Worm (Caenorhabditis elegans) whole organism, late embryonic: ENCODE results near the gene pqn-53.

ENCODE experiments used
- C08G9.2 ChIP-seq: sonication (generic microtip); optimal IDR thresholded peaks from 2 replicates; lab custom pipeline; 2016; ENCODE audit warnings: mild to moderate bottlenecking, missing genetic modification characterization, moderate library complexity, missing compliant biosample characterization
- F13H6.1 ChIP-seq: sonication (generic microtip); optimal IDR thresholded peaks from 2 replicates; lab custom pipeline; 2016; ENCODE audit warnings: missing genetic modification characterization, missing compliant biosample characterization
- T23F11.4 ChIP-seq: fragments of 200-800 bp; sonication (Bioruptor generic); optimal IDR thresholded peaks from 2 replicates; lab custom pipeline; 2018; ENCODE audit warnings: mild to moderate bottlenecking, missing genetic modification characterization, missing compliant biosample characterization
- ahr-1 ChIP-seq: sonication (generic microtip); optimal IDR thresholded peaks from 2 replicates; lab custom pipeline; 2016; ENCODE audit warnings: missing genetic modification characterization, missing compliant biosample characterization
- ama-1 ChIP-seq: fragments of 150-350 bp; optimal IDR thresholded peaks from 2 replicates; lab custom pipeline; 2014
- ceh-14 ChIP-seq: sonication (generic microtip); optimal IDR thresholded peaks from 2 replicates; lab custom pipeline; 2016; ENCODE audit warnings: missing genotype, missing genetic modification characterization, missing compliant biosample characterization
- ceh-19 ChIP-seq: fragments of 200-800 bp; sonication (Bioruptor generic); optimal IDR thresholded peaks from 2 replicates; lab custom pipeline; 2018; ENCODE audit warnings: mild to moderate bottlenecking, missing genetic modification characterization, missing compliant biosample characterization
- ceh-22 ChIP-seq: sonication (generic microtip); optimal IDR thresholded peaks from 2 replicates; lab custom pipeline; 2017; ENCODE audit warnings: missing biosample characterization, missing genetic modification characterization
- ceh-24 ChIP-seq: sonication (generic microtip); optimal IDR thresholded peaks from 2 replicates; lab custom pipeline; 2016; ENCODE audit warnings: mild to moderate bottlenecking, missing genetic modification characterization, missing compliant biosample characterization
- ceh-30 ChIP-seq: fragments of 150-350 bp; optimal IDR thresholded peaks from 2 replicates; lab custom pipeline; 2014; ENCODE audit warnings: missing biosample characterization, missing genetic modification characterization
- ceh-31 ChIP-seq: sonication (generic microtip); optimal IDR thresholded peaks from 2 replicates; lab custom pipeline; 2016; ENCODE audit warnings: missing genetic modification characterization, missing compliant biosample characterization
- ceh-34 ChIP-seq: sonication (generic microtip); optimal IDR thresholded peaks from 2 replicates; lab custom pipeline; 2016; ENCODE audit warnings: mild to moderate bottlenecking, missing genetic modification characterization, missing compliant biosample characterization
- ceh-45 ChIP-seq: fragments of 200-800 bp; sonication (Bioruptor generic); IDR thresholded peaks from 2 replicates; pipeline ENCODE4 v1.3.6; 2022; ENCODE audit warnings: missing genetic modification reagents, missing genetic modification characterization, missing compliant biosample characterization
- ceh-9 ChIP-seq: sonication (generic microtip); optimal IDR thresholded peaks from 2 replicates; lab custom pipeline; 2016; ENCODE audit warnings: mild to moderate bottlenecking, missing genetic modification characterization, inconsistent platforms, missing compliant biosample characterization
- dmd-4 ChIP-seq: sonication (generic microtip); optimal IDR thresholded peaks from 2 replicates; lab custom pipeline; 2016; ENCODE audit warnings: borderline replicate concordance, missing genetic modification characterization, missing compliant biosample characterization
- dve-1 ChIP-seq: sonication (generic microtip); optimal IDR thresholded peaks from 2 replicates; lab custom pipeline; 2017; ENCODE audit warnings: antibody characterized with exemption, mild to moderate bottlenecking, missing genetic modification characterization, missing compliant biosample characterization
- ets-4 ChIP-seq: sonication (generic microtip); optimal IDR thresholded peaks from 2 replicates; lab custom pipeline; 2016; ENCODE audit warnings: missing genetic modification characterization, missing compliant biosample characterization
- eyg-1 ChIP-seq: sonication (generic microtip); optimal IDR thresholded peaks from 2 replicates; lab custom pipeline; 2016; ENCODE audit warnings: missing genotype, missing genetic modification characterization, missing compliant biosample characterization
- fkh-10 ChIP-seq: fragments of 150-350 bp; optimal IDR thresholded peaks from 2 replicates; lab custom pipeline; 2014; ENCODE audit warnings: missing biosample characterization, missing genetic modification reagents, missing genetic modification characterization
- gmeb-2 ChIP-seq: sonication (generic microtip); optimal IDR thresholded peaks from 2 replicates; lab custom pipeline; 2016; ENCODE audit warnings: missing genetic modification characterization, inconsistent platforms, missing compliant biosample characterization
- hlh-13 ChIP-seq: fragments of 200-800 bp; sonication (Bioruptor generic); optimal IDR thresholded peaks from 2 replicates; lab custom pipeline; 2018; ENCODE audit warnings: mild to moderate bottlenecking, missing genetic modification characterization, missing compliant biosample characterization
- hlh-15 ChIP-seq: sonication (generic microtip); optimal IDR thresholded peaks from 2 replicates; lab custom pipeline; 2016; ENCODE audit warnings: missing genetic modification characterization, missing compliant biosample characterization
- hlh-30 ChIP-seq: sonication (generic microtip); optimal IDR thresholded peaks from 2 replicates; lab custom pipeline; 2017; ENCODE audit warnings: antibody characterized with exemption, missing genetic modification characterization, missing compliant biosample characterization; ENCODE audit not compliant: insufficient read depth
- hlh-6 ChIP-seq: sonication (generic microtip); optimal IDR thresholded peaks from 2 replicates; lab custom pipeline; 2016; ENCODE audit warnings: missing genotype, missing genetic modification characterization, missing compliant biosample characterization
- lim-6 ChIP-seq: sonication (generic microtip); optimal IDR thresholded peaks from 2 replicates; lab custom pipeline; 2016; ENCODE audit warnings: missing genetic modification characterization, missing compliant biosample characterization
- lin-11 ChIP-seq: fragments of 200-800 bp; sonication (Bioruptor generic); optimal IDR thresholded peaks from 2 replicates; lab custom pipeline; 2018; ENCODE audit warnings: mild to moderate bottlenecking, missing genetic modification characterization, missing compliant biosample characterization
- mec-3 ChIP-seq: sonication (generic microtip); optimal IDR thresholded peaks from 2 replicates; lab custom pipeline; 2016; ENCODE audit warnings: borderline replicate concordance, missing genetic modification characterization, missing compliant biosample characterization
- nhr-11 ChIP-seq: fragments of 150-350 bp; optimal IDR thresholded peaks from 2 replicates; lab custom pipeline; 2014; ENCODE audit warnings: missing biosample characterization, missing genetic modification characterization
- nhr-232 ChIP-seq: sonication (generic microtip); optimal IDR thresholded peaks from 2 replicates; lab custom pipeline; 2016; ENCODE audit warnings: missing genetic modification characterization, missing compliant biosample characterization
- npax-4 ChIP-seq: sonication (generic microtip); optimal IDR thresholded peaks from 2 replicates; lab custom pipeline; 2016; ENCODE audit warnings: missing genetic modification characterization, missing compliant biosample characterization
- pag-3 ChIP-seq: sonication (generic microtip); optimal IDR thresholded peaks from 2 replicates; lab custom pipeline; 2016; ENCODE audit warnings: missing compliant biosample characterization, missing genetic modification characterization, borderline replicate concordance
- pat-9 ChIP-seq: fragments of 200-800 bp; sonication (Bioruptor generic); optimal IDR thresholded peaks from 2 replicates; lab custom pipeline; 2018; ENCODE audit warnings: mild to moderate bottlenecking, missing genetic modification characterization, moderate library complexity, missing compliant biosample characterization
- pax-1 ChIP-seq: fragments of 150-350 bp; optimal IDR thresholded peaks from 2 replicates; lab custom pipeline; 2014; ENCODE audit warnings: missing biosample characterization, missing genetic modification characterization
- pqm-1 ChIP-seq: sonication (generic microtip); optimal IDR thresholded peaks from 2 replicates; lab custom pipeline; 2016; ENCODE audit warnings: missing genetic modification characterization, missing compliant biosample characterization
- ref-2 ChIP-seq: sonication (generic microtip); optimal IDR thresholded peaks from 2 replicates; lab custom pipeline; 2016; ENCODE audit warnings: missing genetic modification characterization, missing compliant biosample characterization
- sox-2 ChIP-seq: fragments of 200-800 bp; sonication (Bioruptor generic); IDR thresholded peaks from 2 replicates; pipeline ENCODE4 v1.3.6; 2022; ENCODE audit warnings: missing genetic modification reagents, missing genetic modification characterization, missing compliant biosample characterization
- syd-9 ChIP-seq: sonication (generic microtip); optimal IDR thresholded peaks from 2 replicates; lab custom pipeline; 2016; ENCODE audit warnings: mild to moderate bottlenecking, missing genetic modification characterization, moderate library complexity, missing compliant biosample characterization
- tbx-2 ChIP-seq: sonication (generic microtip); optimal IDR thresholded peaks from 2 replicates; lab custom pipeline; 2016; ENCODE audit warnings: missing genetic modification characterization, missing compliant biosample characterization
- ttx-3 ChIP-seq: sonication (generic microtip); optimal IDR thresholded peaks from 2 replicates; lab custom pipeline; 2016; ENCODE audit warnings: missing genetic modification reagents, missing genetic modification characterization, missing compliant biosample characterization
- unc-42 ChIP-seq: sonication (generic microtip); optimal IDR thresholded peaks from 2 replicates; lab custom pipeline; 2016; ENCODE audit warnings: missing genotype, missing genetic modification characterization, missing compliant biosample characterization

Gene pqn-53

DNA sequence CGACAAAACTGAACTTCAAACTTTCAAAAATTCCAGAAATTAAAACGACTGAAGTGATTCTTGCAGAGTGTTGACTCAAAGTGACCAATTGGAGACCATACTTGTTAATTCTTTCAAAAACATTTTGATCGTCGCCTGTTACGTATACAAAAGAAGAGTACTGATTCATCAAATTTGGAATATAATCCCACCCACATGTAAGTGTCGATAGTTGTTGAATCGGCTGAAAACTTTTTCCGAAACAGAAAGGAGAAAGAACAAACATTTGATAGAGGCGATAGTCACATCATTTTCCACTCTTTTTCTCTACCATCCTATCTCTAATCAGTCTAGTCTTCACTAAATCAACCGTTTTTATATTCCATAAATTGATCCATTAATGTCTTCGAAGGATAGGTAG is 38.7 kb upstream of the pqn-53 start, which contains the start of gene nhr-153:
TSS of gene nhr-153 (plus strand) at position 301 of the 400 bp plus-strand sequence.
- TF ChIP-seq ceh-9 (tag; lab: Kevin White, UChicago) (no peak), gmeb-2 (tag; lab: Kevin White, UChicago) (no peak), ama-1 (lab: Kevin White, UChicago) (no peak)

- TF ChIP-seq eyg-1 (tag; lab: Kevin White, UChicago) (no peak), lin-11 (tag; lab: Kevin White, UChicago) (no peak), ceh-19 (GFP tag; lab: Kevin White, UChicago) (no peak), hlh-15 (no peak), nhr-11 (tag; lab: Kevin White, UChicago) (no peak), ceh-9 (tag; lab: Kevin White, UChicago) (no peak), ceh-31 (tag; lab: Kevin White, UChicago) (no peak), hlh-6 (tag; lab: Kevin White, UChicago) (no peak), nhr-232 (tag; lab: Kevin White, UChicago) (no peak), ceh-30 (no peak), npax-4 (no peak), pag-3 (tag; lab: Kevin White, UChicago) (no peak), C08G9.2 (tag; lab: Kevin White, UChicago) (no peak), ceh-22 (tag; lab: Kevin White, UChicago) (no peak), ahr-1 (tag; lab: Kevin White, UChicago) (no peak), pax-1 (no peak), tbx-2 (tag; lab: Kevin White, UChicago) (no peak)
These were observed 35.7 kb upstream of the pqn-53 start, which contains the start of gene nhr-154 for ce11 chrV:12100794-12101343. TSS of gene nhr-154 (plus strand) at chrV:12101293.

- TF ChIP-seq ets-4, result no peak
- no peak for TF ChIP-seq ceh-19 (GFP tag; lab: Kevin White, UChicago)
- TF ChIP-seq fkh-10 (GFP tag; lab: Kevin White, UChicago), result no peak
- no peak for TF ChIP-seq nhr-11 (tag; lab: Kevin White, UChicago)
- TF ChIP-seq unc-42, result no peak
- no peak for TF ChIP-seq ceh-34
- no peak for TF ChIP-seq hlh-13 (GFP tag; lab: Kevin White, UChicago)
- TF ChIP-seq ceh-45 (GFP tag; lab: Robert Waterston, UW), result no peak
- no peak for TF ChIP-seq ceh-24
- TF ChIP-seq dve-1 (tag; lab: Kevin White, UChicago), result no peak
- TF ChIP-seq dmd-4, result no peak
- no peak for TF ChIP-seq pqm-1
- no peak for TF ChIP-seq T23F11.4 (GFP tag; lab: Kevin White, UChicago)
- TF ChIP-seq lim-6 (tag; lab: Kevin White, UChicago), result no peak
- TF ChIP-seq sox-2, result no peak
These were observed 32.9 kb upstream of the pqn-53 start, which contains the start of gene nhr-209 for ce11 chrV:12098123-12098522. TSS of gene nhr-209 (plus strand) at chrV:12098149.

DNA sequence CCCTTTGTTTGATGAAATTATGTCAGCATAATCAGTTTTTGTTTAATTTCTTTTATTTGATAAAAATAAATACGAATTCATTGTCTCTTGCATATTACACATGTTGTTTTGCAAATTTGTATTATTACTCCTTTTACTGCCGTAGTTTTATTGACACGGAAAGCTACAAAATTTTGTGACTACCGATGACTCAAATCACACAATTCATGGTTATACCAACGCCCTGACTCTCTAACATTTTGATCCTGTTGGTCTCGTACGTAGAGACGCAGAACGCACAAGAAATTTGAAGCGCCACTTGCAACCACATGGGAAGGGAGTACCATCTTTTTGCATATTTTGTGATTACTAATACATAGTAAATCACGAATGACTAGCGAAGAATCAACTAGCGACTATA is 30.7 kb upstream of the pqn-53 start, which contains the start of gene nhr-207:
TSS of gene nhr-207 (plus strand) at position 282 of the 400 bp plus-strand sequence.
- TF ChIP-seq ttx-3 (tag; lab: Kevin White, UChicago) (no peak), hlh-6 (tag; lab: Kevin White, UChicago) (no peak), ref-2 (tag; lab: Kevin White, UChicago) (no peak), mec-3 (tag; lab: Kevin White, UChicago) (no peak), pqm-1 (no peak), gmeb-2 (tag; lab: Kevin White, UChicago) (no peak), F13H6.1 (no peak), ceh-14 (tag; lab: Kevin White, UChicago) (no peak), hlh-30 (no peak), ahr-1 (tag; lab: Kevin White, UChicago) (no peak), pat-9 (tag; lab: Kevin White, UChicago) (no peak), dve-1 (tag; lab: Kevin White, UChicago) (no peak), ceh-24 (no peak), syd-9 (tag; lab: Kevin White, UChicago) (no peak)
